Fruit fly (Drosophila melanogaster) whole organism: Measurements from ENCODE around the gene PGS1.

ENCODE experiments used
- CG8478 ChIP-seq: fragments of >200 bp; optimal IDR thresholded peaks from 2 replicates; lab custom pipeline; 2018; ENCODE audit warnings: inconsistent platforms
- Dll ChIP-seq: fragments of >200 bp; optimal IDR thresholded peaks from 2 replicates; lab custom pipeline; 2017
- EcR ChIP-seq, 2 experiments: fragments of >200 bp; optimal IDR thresholded peaks; 2 replicates each; lab custom pipeline; 2017; ENCODE audit warnings: missing biosample characterization in 2 of 2, missing genetic modification characterization in 2 of 2, missing genetic modification reagents in 2 of 2
- pan ChIP-seq: fragments of >200 bp; optimal IDR thresholded peaks from 2 replicates; lab custom pipeline; 2017

dm6 chr3R:18728368-18728767 is 17.5 kb downstream of the PGS1 start, which contains the start of gene CG7715:
- no peak for TF ChIP-seq Dll (lab: Kevin White, UChicago)
- TF ChIP-seq EcR (GFP tag; optimal IDR thresholded peaks at IDR 0.05; lab: Kevin White, UChicago): no peak
- no peak for TF ChIP-seq CG8478 (lab: Kevin White, UChicago)
- TF ChIP-seq pan (lab: Kevin White, UChicago): no peak
